Fruit fly (Drosophila melanogaster): ENCODE data around the gene Elal.

DNA sequence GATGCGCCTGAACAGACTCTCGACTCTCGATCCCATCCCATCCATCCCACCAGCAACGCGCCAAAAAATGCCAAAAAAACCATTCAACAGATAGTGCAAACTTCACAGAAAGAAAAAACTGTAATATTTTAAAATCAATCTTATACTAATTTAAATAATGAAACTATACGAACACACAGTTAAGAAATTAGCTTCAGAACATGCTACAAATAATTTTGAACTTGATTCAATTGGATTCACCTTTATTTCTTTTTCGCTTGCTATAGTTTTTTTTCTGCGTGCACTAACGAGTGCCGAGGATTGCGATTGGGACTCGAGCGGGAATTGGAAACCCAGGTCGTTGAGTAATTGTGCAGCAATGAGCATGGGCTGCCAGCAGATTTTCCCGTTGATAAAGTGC, 42.9 kb downstream of the Elal start:
- TF ChIP-seq CG8478 (optimal IDR thresholded peaks at IDR 0.05): no peak
- TF ChIP-seq CTCF (optimal IDR thresholded peaks at IDR 0.05): no peak
